Worm (Caenorhabditis elegans) whole organism, L3 larva: ENCODE results near the gene ZK836.3.

Source experiments
- R02D3.7 ChIP-seq: fragments of 150-350 bp; optimal IDR thresholded peaks from 2 replicates; lab custom pipeline; 2014; ENCODE audit warnings: missing biosample characterization, missing genetic modification characterization
- ZK546.5 ChIP-seq: sonication (generic microtip); optimal IDR thresholded peaks from 2 replicates; lab custom pipeline; 2017; ENCODE audit warnings: missing biosample characterization, missing genetic modification characterization
- ceh-82 ChIP-seq: fragments of 150-350 bp; optimal IDR thresholded peaks from 2 replicates; lab custom pipeline; 2014; ENCODE audit warnings: missing biosample characterization, missing genetic modification characterization
- daf-12 ChIP-seq: fragments of 150-350 bp; optimal IDR thresholded peaks from 2 replicates; lab custom pipeline; 2014; ENCODE audit warnings: missing biosample characterization, missing genetic modification reagents, missing genetic modification characterization
- egl-5 ChIP-seq: fragments of 150-350 bp; optimal IDR thresholded peaks from 2 replicates; lab custom pipeline; 2017; ENCODE audit warnings: missing biosample characterization, missing genetic modification reagents, missing genetic modification characterization, inconsistent platforms
- elt-1 ChIP-seq: fragments of 150-350 bp; optimal IDR thresholded peaks from 2 replicates; lab custom pipeline; 2014; ENCODE audit warnings: missing biosample characterization, missing genetic modification characterization
- elt-2 ChIP-seq: sonication (generic microtip); optimal IDR thresholded peaks from 2 replicates; lab custom pipeline; 2016; ENCODE audit warnings: missing genetic modification reagents, mild to moderate bottlenecking, missing genetic modification characterization, missing compliant biosample characterization
- fkh-2 ChIP-seq: fragments of 150-350 bp; optimal IDR thresholded peaks from 2 replicates; lab custom pipeline; 2014; ENCODE audit warnings: missing biosample characterization, missing genetic modification reagents, missing genetic modification characterization
- fos-1 ChIP-seq: fragments of 150-350 bp; optimal IDR thresholded peaks from 2 replicates; lab custom pipeline; 2014; ENCODE audit warnings: missing biosample characterization, missing genetic modification characterization
- jun-1 ChIP-seq: fragments of 150-350 bp; optimal IDR thresholded peaks from 2 replicates; lab custom pipeline; 2014; ENCODE audit warnings: missing biosample characterization, missing genetic modification reagents, missing genetic modification characterization
- lin-15B ChIP-seq: fragments of 150-350 bp; optimal IDR thresholded peaks from 2 replicates; lab custom pipeline; 2014; ENCODE audit warnings: missing biosample characterization, missing genetic modification characterization
- lin-39 ChIP-seq: fragments of 150-350 bp; optimal IDR thresholded peaks from 2 replicates; lab custom pipeline; 2018; ENCODE audit warnings: missing biosample characterization, missing genetic modification reagents, missing genetic modification characterization
- mml-1 ChIP-seq: fragments of 150-350 bp; sonication (generic microtip); optimal IDR thresholded peaks from 3 replicates; lab custom pipeline; 2014; ENCODE audit warnings: missing biosample characterization, missing genetic modification characterization
- nfya-1 ChIP-seq: sonication (generic microtip); optimal IDR thresholded peaks from 2 replicates; lab custom pipeline; 2017; ENCODE audit warnings: missing genetic modification characterization, mild to moderate bottlenecking, missing compliant biosample characterization, antibody characterized with exemption, moderate library complexity; ENCODE audit not compliant: insufficient read depth
- nhr-23 ChIP-seq: fragments of 150-350 bp; optimal IDR thresholded peaks from 2 replicates; lab custom pipeline; 2014; ENCODE audit warnings: missing biosample characterization, missing genetic modification reagents, missing genetic modification characterization
- nhr-67 ChIP-seq: fragments of 150-350 bp; optimal IDR thresholded peaks from 2 replicates; lab custom pipeline; 2014; ENCODE audit warnings: missing biosample characterization, missing genetic modification characterization
- nhr-76 ChIP-seq: fragments of 150-350 bp; sonication (generic microtip); optimal IDR thresholded peaks from 5 replicates; lab custom pipeline; 2014; ENCODE audit warnings: missing biosample characterization, missing genetic modification characterization
- pha-4 ChIP-seq: fragments of 150-350 bp; optimal IDR thresholded peaks from 2 replicates; lab custom pipeline; 2014; ENCODE audit warnings: missing biosample characterization, missing genetic modification reagents, missing genetic modification characterization
- skn-1 ChIP-seq: fragments of 150-350 bp; optimal IDR thresholded peaks from 2 replicates; lab custom pipeline; 2014; ENCODE audit warnings: missing biosample characterization, missing genetic modification characterization
- snpc-4 ChIP-seq: fragments of 150-350 bp; optimal IDR thresholded peaks from 2 replicates; lab custom pipeline; 2014; ENCODE audit warnings: missing biosample characterization, missing genetic modification characterization
- tbx-2 ChIP-seq: sonication (generic microtip); optimal IDR thresholded peaks from 2 replicates; lab custom pipeline; 2016; ENCODE audit warnings: mild to moderate bottlenecking, missing genetic modification characterization, missing compliant biosample characterization
- unc-62 ChIP-seq: fragments of 150-350 bp; sonication (generic microtip); optimal IDR thresholded peaks from 4 replicates; lab custom pipeline; 2014; ENCODE audit warnings: missing biosample characterization, missing genetic modification reagents, missing genetic modification characterization
- ztf-4 ChIP-seq: fragments of 150-350 bp; optimal IDR thresholded peaks from 2 replicates; lab custom pipeline; 2014; ENCODE audit warnings: missing biosample characterization, missing genetic modification characterization

The ZK836.3 gene

DNA sequence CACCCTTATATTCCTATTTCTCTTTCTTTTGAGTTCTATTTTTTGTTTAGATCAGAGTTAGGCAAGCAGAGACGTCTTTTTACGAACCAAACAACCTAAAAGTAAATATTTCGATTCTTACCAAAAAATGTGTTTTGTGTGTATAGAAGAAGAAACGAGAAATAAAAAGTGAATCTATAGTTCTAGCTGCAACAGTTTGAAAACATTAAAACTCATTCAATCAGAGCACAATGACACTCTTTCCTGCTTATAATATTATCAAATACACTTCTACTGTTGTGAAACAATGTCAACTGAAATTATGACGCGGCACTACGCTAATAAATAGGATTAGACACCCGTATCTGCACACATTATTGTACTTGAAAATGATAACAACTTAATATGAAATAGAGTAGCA, at the start of gene ZK836.3:
Gene ZK836.3, minus strand, starts transcription at position 101 of the 400 bp plus-strand sequence.
- TF ChIP-seq egl-5 (tag; lab: Kevin White, UChicago) (no peak), pha-4 (peak; percentile 43)

DNA sequence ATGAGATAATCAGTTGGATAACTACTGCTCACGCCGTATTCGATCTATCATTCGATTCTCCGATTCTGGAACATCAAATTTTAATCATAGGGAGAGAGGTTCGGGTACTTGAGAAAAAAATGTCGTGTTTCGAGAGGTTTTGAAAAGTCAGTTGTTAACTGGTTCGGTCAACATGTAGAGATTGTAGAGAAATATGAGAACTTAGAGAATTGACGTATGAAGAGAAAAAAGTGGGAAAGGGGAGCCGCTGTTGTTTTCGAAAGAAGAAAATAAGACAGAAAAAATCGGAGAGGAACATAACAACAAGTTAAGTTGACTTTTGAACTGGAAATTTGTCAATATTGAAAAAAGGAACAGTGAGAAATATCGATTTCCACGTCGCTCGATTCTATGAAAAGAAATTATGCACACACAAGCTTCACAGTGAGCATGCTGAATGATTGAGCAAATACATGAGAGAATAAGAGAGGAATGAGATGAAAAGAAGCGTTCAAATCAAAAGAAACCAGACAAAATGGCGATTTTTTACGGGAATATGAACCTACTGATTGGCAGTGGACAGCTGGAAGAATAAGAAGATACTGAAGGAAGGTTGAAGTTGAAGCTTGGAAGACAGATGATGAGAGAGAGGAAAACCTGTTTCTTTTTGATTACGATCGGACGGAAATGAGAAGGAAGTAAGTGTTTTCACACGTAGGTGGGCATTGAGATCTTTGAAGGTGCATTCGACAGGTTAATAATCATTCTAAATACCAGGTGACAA, 49.4 kb upstream of the ZK836.3 start, which contains the start of the genes T04H1.13, slfl-5 and rad-50:
Gene T04H1.13, minus strand, starts transcription at position 51 of the 763 bp plus-strand sequence.
Gene slfl-5, minus strand, starts transcription at position 65 of the 763 bp plus-strand sequence.
Gene rad-50, plus strand, starts transcription at position 667 of the 763 bp plus-strand sequence.
- TF ChIP-seq lin-15B (tag; lab: Kevin White, UChicago) (no peak), nhr-23 (tag; lab: Kevin White, UChicago) (peak; percentile 20), pha-4 (peak; percentile 96), nhr-67 (no peak), mml-1 (tag; lab: Kevin White, UChicago) (no peak), snpc-4 (tag; lab: Kevin White, UChicago) (peak; percentile 9)
- TF ChIP-seq, all 47 proteins: peak for 3

DNA sequence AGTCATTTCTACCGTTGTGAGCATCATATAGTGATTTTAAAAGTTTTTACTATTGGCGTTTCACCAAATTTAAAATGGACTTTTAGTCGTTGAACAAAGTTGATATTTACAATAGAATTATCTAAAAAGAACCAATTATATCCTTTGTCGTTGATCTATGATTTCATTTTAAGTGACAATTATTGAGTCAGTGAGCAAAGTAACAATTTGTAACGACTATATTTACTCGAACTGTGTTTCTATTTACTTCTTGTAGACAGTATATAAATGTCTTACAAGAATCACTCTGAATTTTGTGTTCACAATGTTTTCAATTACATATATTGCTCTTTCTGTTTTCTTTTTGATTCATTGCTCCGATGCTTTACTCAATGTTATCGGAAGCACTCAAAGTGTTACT, 45.4 kb upstream of the ZK836.3 start, which contains the start of gene ttr-22:
Gene ttr-22, plus strand, starts transcription at position 301 of the 400 bp plus-strand sequence.
- TF ChIP-seq unc-62 (GFP tag; lab: Kevin White, UChicago) (no peak), ZK546.5 (tag; lab: Kevin White, UChicago) (no peak), egl-5 (tag; lab: Kevin White, UChicago) (no peak), R02D3.7 (tag; lab: Kevin White, UChicago) (no peak), nhr-23 (tag; lab: Kevin White, UChicago) (no peak), ceh-82 (tag; lab: Kevin White, UChicago) (no peak), skn-1 (tag; lab: Kevin White, UChicago) (no peak), jun-1 (tag; lab: Kevin White, UChicago) (no peak), fos-1 (tag; lab: Kevin White, UChicago) (no peak), ztf-4 (tag; lab: Kevin White, UChicago) (no peak), nhr-76 (tag; lab: Kevin White, UChicago) (no peak)

DNA sequence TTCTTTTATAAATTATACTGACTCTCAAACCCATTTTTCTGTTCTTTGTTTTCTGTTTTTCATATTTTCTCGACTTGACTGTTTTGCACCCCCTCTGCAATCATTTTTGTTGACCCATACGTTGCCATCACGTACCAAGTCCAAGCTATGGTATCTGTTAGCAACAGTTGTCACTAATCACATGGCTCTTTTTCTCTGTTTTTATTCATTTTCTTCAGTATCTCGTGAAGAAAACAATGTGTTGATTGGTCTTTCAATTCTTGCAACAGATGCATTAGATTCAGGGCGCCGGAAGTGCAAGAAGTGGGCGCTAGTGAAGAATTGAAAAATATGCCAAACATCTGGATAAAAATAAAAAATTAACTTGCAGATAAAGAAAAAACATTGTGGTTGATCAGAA, 39.8 kb upstream of the ZK836.3 start:
- TF ChIP-seq lin-39 (peak; percentile 9), egl-5 (tag; lab: Kevin White, UChicago) (peak; percentile 29), nfya-1 (tag; lab: Kevin White, UChicago) (peak; percentile 45), fkh-2 (tag; lab: Kevin White, UChicago) (no peak)

DNA sequence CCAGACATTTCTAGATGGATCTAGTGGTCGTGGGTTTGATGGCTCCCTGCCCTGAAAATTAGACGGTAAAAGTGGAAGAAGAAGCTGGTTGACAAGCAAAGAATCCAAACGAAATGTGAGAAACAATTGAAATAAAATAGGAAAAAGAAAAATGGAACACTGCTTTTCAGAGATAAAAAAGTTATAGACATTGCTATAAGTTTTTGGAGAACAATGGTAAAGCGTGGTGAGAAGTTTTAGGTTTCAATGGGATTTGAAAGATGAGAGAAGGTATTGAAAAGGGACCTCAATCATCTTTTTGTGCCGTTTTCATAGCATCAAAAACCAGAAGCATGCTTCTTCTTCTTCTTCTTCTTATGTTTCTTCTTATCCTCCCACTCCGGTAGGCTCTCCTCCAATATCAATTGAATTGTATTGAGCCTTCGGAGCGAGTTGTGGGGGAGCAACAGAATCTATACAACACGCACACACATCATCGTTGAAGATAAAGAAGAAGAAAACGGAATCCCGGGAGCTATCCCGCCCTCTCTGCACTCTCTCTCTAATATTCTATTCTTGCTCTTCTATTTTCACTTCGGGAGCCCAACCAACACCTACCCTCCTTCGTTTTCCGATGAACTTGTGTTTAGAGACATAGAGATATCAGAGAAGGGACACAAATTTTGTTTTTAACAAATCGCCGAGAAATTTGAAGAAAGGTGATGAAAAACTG, 38.7 kb upstream of the ZK836.3 start, which contains the start of gene myo-3:
Gene myo-3, minus strand, starts transcription at position 51 of the 712 bp plus-strand sequence.
- no peak for TF ChIP-seq nfya-1 (tag; lab: Kevin White, UChicago)
- no peak for TF ChIP-seq lin-15B (tag; lab: Kevin White, UChicago)
- TF ChIP-seq nhr-23 (tag; lab: Kevin White, UChicago) = no peak
- TF ChIP-seq ZK546.5 (tag; lab: Kevin White, UChicago) = no peak

DNA sequence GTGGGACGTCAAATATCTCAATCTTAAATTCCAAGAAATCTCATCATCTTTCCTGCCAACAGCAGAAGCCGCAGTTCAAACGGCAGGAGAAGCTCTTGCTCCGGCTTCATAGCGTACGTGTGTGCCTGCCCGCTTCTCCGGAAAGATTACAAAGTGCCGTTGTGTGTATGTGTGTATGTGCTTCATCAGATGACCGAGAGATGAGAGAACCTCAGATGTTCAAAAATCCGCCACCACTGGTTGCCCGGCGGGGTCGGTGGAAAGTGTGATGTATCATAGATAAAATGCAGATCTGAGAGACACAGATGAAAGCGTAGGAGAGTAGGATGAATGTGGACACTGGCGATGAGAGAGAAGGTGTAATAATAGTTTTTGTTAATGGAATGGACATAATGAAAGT, 37.7 kb upstream of the ZK836.3 start:
- TF ChIP-seq daf-12 (tag; lab: Kevin White, UChicago) (no peak), lin-39 (peak; percentile 4), tbx-2 (tag; lab: Kevin White, UChicago) (no peak), egl-5 (tag; lab: Kevin White, UChicago) (no peak), elt-1 (tag; lab: Kevin White, UChicago) (no peak), fkh-2 (tag; lab: Kevin White, UChicago) (no peak), fos-1 (tag; lab: Kevin White, UChicago) (no peak)

DNA sequence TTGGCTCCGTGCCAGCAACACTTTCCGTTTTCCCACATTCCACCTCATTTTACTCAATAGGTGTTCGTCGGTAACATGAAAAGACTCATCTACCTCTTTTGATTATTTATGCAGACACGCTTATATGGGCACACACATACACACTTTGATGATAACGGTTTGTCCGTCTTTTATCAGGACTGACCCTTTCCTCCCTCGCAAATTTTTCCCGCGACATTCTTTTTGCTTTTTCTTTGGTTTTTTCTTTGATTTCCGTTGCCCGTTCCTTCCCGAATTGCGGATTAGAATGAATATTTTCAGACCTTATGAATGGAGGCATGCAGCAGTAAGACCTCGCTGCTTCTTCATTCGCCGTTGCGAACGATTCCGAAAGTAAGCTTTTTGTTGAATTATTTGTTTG, 17.3 kb upstream of the ZK836.3 start, which contains the start of gene vab-8:
Gene vab-8, plus strand, starts transcription at position 301 of the 400 bp plus-strand sequence.
- peak; percentile 19 for TF ChIP-seq elt-2 (tag; lab: Kevin White, UChicago)
- TF ChIP-seq nhr-76 (tag; lab: Kevin White, UChicago) = no peak
